Fruit fly (Drosophila melanogaster) whole organism, embryonic: Measurements from ENCODE around the gene Act79B.
A peak's percentile ranks its signal among the peaks of the same experiment; 100 is the strongest.

Experiments
- C15 ChIP-seq: fragments of 200-800 bp; sonication (Bioruptor generic); IDR thresholded peaks from 3 replicates; pipeline ENCODE4 v1.3.6; 2022; ENCODE audit warnings: missing biosample characterization, missing genetic modification characterization
- CG10462 ChIP-seq: fragments of 200-800 bp; sonication (Bioruptor generic); optimal IDR thresholded peaks from 2 replicates; lab custom pipeline; 2016; ENCODE audit warnings: missing biosample characterization, missing genetic modification characterization
- CG11723 ChIP-seq: fragments of 200-800 bp; sonication (Bioruptor generic); optimal IDR thresholded peaks from 2 replicates; lab custom pipeline; 2017; ENCODE audit warnings: missing biosample characterization, mild to moderate bottlenecking, missing genetic modification characterization
- CG14050 ChIP-seq: fragments of 200-800 bp; sonication (Bioruptor generic); IDR thresholded peaks from 3 replicates; pipeline ENCODE4 v1.3.6; 2022; ENCODE audit warnings: missing biosample characterization, missing genetic modification characterization
- CG14441 ChIP-seq: fragments of 200-800 bp; sonication (Bioruptor generic); IDR thresholded peaks from 2 replicates; pipeline ENCODE4 v1.3.6; 2022; ENCODE audit warnings: missing biosample characterization, missing genetic modification characterization
- CG14860 ChIP-seq: fragments of 200-800 bp; sonication (Bioruptor generic); IDR thresholded peaks from 3 replicates; pipeline ENCODE4 v1.3.6; 2022; ENCODE audit warnings: missing biosample characterization, missing genetic modification characterization; ENCODE audit not compliant: partially characterized antibody
- CG16813 ChIP-seq: fragments of 200-800 bp; sonication (Bioruptor generic); IDR thresholded peaks from 3 replicates; pipeline ENCODE4 v1.3.6; 2022; ENCODE audit warnings: missing biosample characterization, missing genetic modification characterization; ENCODE audit not compliant: partially characterized antibody
- CG2120 ChIP-seq: fragments of 200-800 bp; sonication (Bioruptor generic); optimal IDR thresholded peaks from 3 replicates; lab custom pipeline; 2016; ENCODE audit warnings: missing biosample characterization, missing genetic modification characterization
- CG2199 ChIP-seq: fragments of 200-800 bp; sonication (Bioruptor generic); IDR thresholded peaks from 3 replicates; pipeline ENCODE4 v1.3.6; 2022; ENCODE audit warnings: missing biosample characterization, missing genetic modification characterization
- CG2678 ChIP-seq: fragments of 200-800 bp; sonication (Bioruptor generic); optimal IDR thresholded peaks from 3 replicates; lab custom pipeline; 2019; ENCODE audit warnings: missing biosample characterization, mild to moderate bottlenecking, missing genetic modification characterization, moderate library complexity
- CG32772 ChIP-seq: fragments of 200-800 bp; sonication (Bioruptor generic); IDR thresholded peaks from 2 replicates; pipeline ENCODE4 v1.3.6; 2022; ENCODE audit warnings: missing biosample characterization, missing genetic modification characterization
- CG34376 ChIP-seq: fragments of 200-800 bp; sonication (Bioruptor generic); optimal IDR thresholded peaks from 2 replicates; lab custom pipeline; 2018; ENCODE audit warnings: missing biosample characterization, mild to moderate bottlenecking, missing genetic modification characterization
- CG3995 ChIP-seq: fragments of 200-800 bp; sonication (Bioruptor generic); optimal IDR thresholded peaks from 3 replicates; lab custom pipeline; 2016; ENCODE audit warnings: missing biosample characterization, missing genetic modification characterization
- CG6175 ChIP-seq: fragments of 200-800 bp; sonication (Bioruptor generic); IDR thresholded peaks from 3 replicates; pipeline ENCODE4 v1.3.6; 2022; ENCODE audit warnings: missing biosample characterization, missing genetic modification characterization
- CG6654 ChIP-seq: fragments of 200-800 bp; sonication (Bioruptor generic); optimal IDR thresholded peaks from 2 replicates; lab custom pipeline; 2017; ENCODE audit warnings: missing biosample characterization, mild to moderate bottlenecking, missing genetic modification characterization
- CG7839 ChIP-seq: fragments of 200-800 bp; sonication (Bioruptor generic); optimal IDR thresholded peaks from 3 replicates; lab custom pipeline; 2018; ENCODE audit warnings: missing biosample characterization, mild to moderate bottlenecking, missing genetic modification characterization, moderate library complexity
- CG7987 ChIP-seq: fragments of 200-800 bp; sonication (Bioruptor generic); optimal IDR thresholded peaks from 2 replicates; lab custom pipeline; 2018; ENCODE audit warnings: missing biosample characterization, mild to moderate bottlenecking, missing genetic modification characterization, moderate library complexity
- CG8089 ChIP-seq: fragments of 200-800 bp; sonication (Bioruptor generic); optimal IDR thresholded peaks from 3 replicates; lab custom pipeline; 2016; ENCODE audit warnings: missing biosample characterization, missing genetic modification characterization
- CG8765 ChIP-seq: fragments of 200-800 bp; sonication (Bioruptor generic); IDR thresholded peaks from 2 replicates; pipeline ENCODE4 v1.3.6; 2022; ENCODE audit warnings: missing biosample characterization, missing genetic modification characterization
- CG9876 ChIP-seq: fragments of 200-800 bp; sonication (Bioruptor generic); optimal IDR thresholded peaks from 2 replicates; lab custom pipeline; 2016; ENCODE audit warnings: missing biosample characterization, missing genetic modification characterization
- CrebB ChIP-seq: fragments of 200-800 bp; sonication (Bioruptor generic); optimal IDR thresholded peaks from 3 replicates; lab custom pipeline; 2018; ENCODE audit warnings: missing biosample characterization, mild to moderate bottlenecking, missing genetic modification characterization
- Dek ChIP-seq: fragments of 200-800 bp; sonication (Bioruptor generic); optimal IDR thresholded peaks from 3 replicates; lab custom pipeline; 2019; ENCODE audit warnings: missing biosample characterization, mild to moderate bottlenecking, missing genetic modification characterization, moderate library complexity
- Dll ChIP-seq: fragments of 200-800 bp; sonication (Bioruptor generic); IDR thresholded peaks from 4 replicates; pipeline ENCODE4 v1.3.6; 2022; ENCODE audit warnings: missing biosample characterization, missing genetic modification characterization; ENCODE audit not compliant: partially characterized antibody
- Drgx ChIP-seq: fragments of 200-800 bp; sonication (Bioruptor generic); IDR thresholded peaks from 2 replicates; pipeline ENCODE4 v1.3.6; 2022; ENCODE audit warnings: missing biosample characterization, missing genetic modification characterization
- GATAe ChIP-seq: fragments of 200-800 bp; sonication (Bioruptor generic); conservative IDR thresholded peaks from 2 replicates; pipeline ENCODE4 v1.3.6; 2022; ENCODE audit warnings: missing biosample characterization, missing genetic modification characterization
- Hr51 ChIP-seq, 2 experiments: fragments of 200-800 bp; sonication (Bioruptor generic); optimal IDR thresholded peaks; 2 replicates in 1 of 2; 3 replicates in 1 of 2; lab custom pipeline; 2016 to 2018; ENCODE audit warnings: missing biosample characterization in 2 of 2, missing genetic modification characterization in 2 of 2, mild to moderate bottlenecking in 1 of 2, moderate library complexity in 1 of 2
- Max ChIP-seq: fragments of 200-800 bp; sonication (Bioruptor generic); optimal IDR thresholded peaks from 2 replicates; lab custom pipeline; 2016; ENCODE audit warnings: missing biosample characterization, mild to moderate bottlenecking, missing genetic modification characterization
- Med ChIP-seq: fragments of 200-800 bp; sonication (Bioruptor generic); peaks from one replicate; lab custom pipeline; 2016; ENCODE audit warnings: missing biosample characterization, missing genetic modification characterization, mild to moderate bottlenecking, inconsistent platforms, moderate library complexity
- Nf-YA ChIP-seq: fragments of 200-800 bp; sonication (Bioruptor generic); IDR thresholded peaks from 2 replicates; pipeline ENCODE4 v1.3.6; 2022; ENCODE audit warnings: missing biosample characterization, missing genetic modification characterization
- Opbp ChIP-seq: fragments of 200-800 bp; sonication (Bioruptor generic); IDR thresholded peaks from 3 replicates; pipeline ENCODE4 v1.3.6; 2022; ENCODE audit warnings: missing biosample characterization, missing genetic modification characterization; ENCODE audit not compliant: partially characterized antibody
- Trl ChIP-seq, 3 experiments: fragments of >200 bp in 2 of 3; fragments of 200-800 bp in 1 of 3; sonication (Bioruptor generic) in 1 of 3; optimal IDR thresholded peaks; 2 replicates in 1 of 3; 3 replicates in 2 of 3; lab custom pipeline; 2016 to 2017; ENCODE audit warnings: missing biosample characterization in 1 of 3, missing genetic modification characterization in 1 of 3
- ash1 ChIP-seq: fragments of 200-800 bp; sonication (Bioruptor generic); optimal IDR thresholded peaks from 2 replicates; lab custom pipeline; 2018; ENCODE audit warnings: missing biosample characterization, mild to moderate bottlenecking, missing genetic modification characterization
- exex ChIP-seq: fragments of 200-800 bp; sonication (Bioruptor generic); optimal IDR thresholded peaks from 4 replicates; lab custom pipeline; 2018; ENCODE audit warnings: missing biosample characterization, mild to moderate bottlenecking, missing genetic modification characterization, moderate library complexity
- fd102C ChIP-seq: fragments of 200-800 bp; sonication (Bioruptor generic); optimal IDR thresholded peaks from 2 replicates; lab custom pipeline; 2018; ENCODE audit warnings: missing biosample characterization, mild to moderate bottlenecking, missing genetic modification characterization, moderate library complexity
- fd3F ChIP-seq: fragments of 200-800 bp; sonication (Bioruptor generic); optimal IDR thresholded peaks from 2 replicates; lab custom pipeline; 2018; ENCODE audit warnings: missing biosample characterization, mild to moderate bottlenecking, missing genetic modification characterization, moderate library complexity
- jing ChIP-seq: fragments of 200-800 bp; sonication (Bioruptor generic); optimal IDR thresholded peaks from 2 replicates; lab custom pipeline; 2018; ENCODE audit warnings: missing biosample characterization, mild to moderate bottlenecking, missing genetic modification characterization
- nerfin-2 ChIP-seq: fragments of 200-800 bp; sonication (Bioruptor generic); IDR thresholded peaks from 2 replicates; pipeline ENCODE4 v1.3.6; 2022; ENCODE audit warnings: missing biosample characterization, missing genetic modification characterization; ENCODE audit not compliant: partially characterized antibody
- peb ChIP-seq: fragments of 200-800 bp; sonication (Bioruptor generic); IDR thresholded peaks from 2 replicates; pipeline ENCODE4 v1.3.6; 2022; ENCODE audit warnings: missing biosample characterization, missing genetic modification characterization
- psq ChIP-seq: fragments of 200-800 bp; sonication (Bioruptor generic); optimal IDR thresholded peaks from 2 replicates; lab custom pipeline; 2017; ENCODE audit warnings: missing biosample characterization, missing genetic modification characterization
- ro ChIP-seq: fragments of 200-800 bp; sonication (Bioruptor generic); IDR thresholded peaks from 2 replicates; pipeline ENCODE4 v1.3.6; 2022; ENCODE audit warnings: missing biosample characterization, missing genetic modification characterization
- sens ChIP-seq: fragments of 200-800 bp; sonication (Bioruptor generic); peaks from one replicate; lab custom pipeline; 2016; ENCODE audit warnings: missing biosample characterization, missing genetic modification characterization
- sima ChIP-seq: fragments of 200-800 bp; sonication (Bioruptor generic); optimal IDR thresholded peaks from 2 replicates; lab custom pipeline; 2016; ENCODE audit warnings: missing biosample characterization, missing genetic modification characterization
- sob ChIP-seq: fragments of 200-800 bp; sonication (Bioruptor generic); IDR thresholded peaks from 2 replicates; pipeline ENCODE4 v1.3.6; 2022; ENCODE audit warnings: missing biosample characterization, missing genetic modification characterization
- stwl ChIP-seq: fragments of 200-800 bp; sonication (Bioruptor generic); optimal IDR thresholded peaks from 3 replicates; lab custom pipeline; 2018; ENCODE audit warnings: missing biosample characterization, mild to moderate bottlenecking, missing genetic modification characterization, moderate library complexity
- sug ChIP-seq: fragments of 200-800 bp; optimal IDR thresholded peaks from 2 replicates; lab custom pipeline; 2019; ENCODE audit warnings: missing biosample characterization, mild to moderate bottlenecking, missing genetic modification characterization, moderate library complexity
- tgo ChIP-seq: fragments of 200-800 bp; sonication (Bioruptor generic); IDR thresholded peaks from 3 replicates; pipeline ENCODE4 v1.3.6; 2022; ENCODE audit warnings: missing biosample characterization, missing genetic modification characterization
- tll ChIP-seq, 2 experiments: fragments of 200-800 bp in 1 of 2; fragments of >200 bp in 1 of 2; sonication (Bioruptor generic) in 1 of 2; optimal IDR thresholded peaks; 2 replicates each; lab custom pipeline; 2017 to 2019; ENCODE audit warnings: missing biosample characterization in 2 of 2, missing genetic modification characterization in 2 of 2, mild to moderate bottlenecking in 1 of 2, moderate library complexity in 1 of 2
- twi ChIP-seq: fragments of 200-800 bp; optimal IDR thresholded peaks from 2 replicates; lab custom pipeline; 2019; ENCODE audit warnings: missing biosample characterization, mild to moderate bottlenecking, missing genetic modification characterization, moderate library complexity
- wdn ChIP-seq: fragments of 200-800 bp; sonication (Bioruptor generic); IDR thresholded peaks from 2 replicates; pipeline ENCODE4 v1.3.6; 2022; ENCODE audit warnings: missing biosample characterization, missing genetic modification characterization
- wor ChIP-seq: fragments of 200-800 bp; sonication (Bioruptor generic); IDR thresholded peaks from 2 replicates; pipeline ENCODE4 v1.3.6; 2022; ENCODE audit warnings: missing biosample characterization, missing genetic modification characterization

Act79B gene

dm6 chr3L:21971735-21972134, 13.3 kb upstream of the Act79B start, which contains the start of gene P5CS (continued):
- TF ChIP-seq GATAe (peak; percentile 60; the same call in 1 of the 2 replicates), CG32772 (GFP tag; lab: Robert Waterston, UW) (no peak), ro (no peak), wor (GFP tag; lab: Robert Waterston, UW) (no peak), wdn (no peak), CG2199 (GFP tag; lab: Robert Waterston, UW) (no peak), CG14441 (GFP tag; lab: Robert Waterston, UW) (no peak), nerfin-2 (no peak), CG8765 (no peak), CG6175 (GFP tag; lab: Robert Waterston, UW) (peak; percentile 31; the same call in 1 of the 3 replicates), Max (GFP tag; lab: Kevin White, UChicago) (no peak), fd102C (GFP tag; lab: Kevin White, UChicago) (no peak), Nf-YA (GFP tag; lab: Robert Waterston, UW) (no peak), peb (GFP tag; lab: Robert Waterston, UW) (no peak), twi (tag; lab: Kevin White, UChicago) (no peak), psq (GFP tag; lab: Kevin White, UChicago) (no peak), CG11723 (GFP tag; lab: Kevin White, UChicago) (no peak), Trl (optimal IDR thresholded peaks at IDR 0.05; lab: Kevin White, UChicago) (peak; percentile 1 to 14), Trl (GFP tag; optimal IDR thresholded peaks at IDR 0.05; lab: Kevin White, UChicago) (no peak), CG16813 (GFP tag; lab: Robert Waterston, UW) (no peak), fd3F (no peak), C15 (no peak), tll (GFP tag; optimal IDR thresholded peaks at IDR 0.05; lab: Kevin White, UChicago) (no peak), CG9876 (GFP tag; lab: Kevin White, UChicago) (no peak), CG34376 (GFP tag; lab: Kevin White, UChicago) (peak; percentile 47), jing (GFP tag; lab: Kevin White, UChicago) (no peak), Dll (no peak), ash1 (GFP tag; lab: Kevin White, UChicago) (no peak), tgo (no peak)

- TF ChIP-seq CG2678 (tag; lab: Kevin White, UChicago): peak; percentile 32
- TF ChIP-seq stwl: no peak
- no peak for TF ChIP-seq CG8089 (GFP tag; lab: Kevin White, UChicago)
- TF ChIP-seq exex: peak; percentile 55
- no peak for TF ChIP-seq CG14050 (GFP tag; lab: Robert Waterston, UW)
- TF ChIP-seq CG2120 (GFP tag; lab: Kevin White, UChicago): peak; percentile 11
- TF ChIP-seq Dek: no peak
- no peak for TF ChIP-seq CG14860 (GFP tag; lab: Robert Waterston, UW)
- TF ChIP-seq sens: peak; percentile 79
- TF ChIP-seq sima: no peak
- no peak for TF ChIP-seq CrebB (tag; lab: Kevin White, UChicago)
- peak; percentile 70 for TF ChIP-seq Med (GFP tag; lab: Kevin White, UChicago)
- no peak for TF ChIP-seq Hr51 (GFP tag; optimal IDR thresholded peaks at IDR 0.05; lab: Kevin White, UChicago)
- TF ChIP-seq Nf-YA (GFP tag; lab: Robert Waterston, UW): no peak
- peak; percentile 11 for TF ChIP-seq CG7839 (tag; lab: Kevin White, UChicago)
- TF ChIP-seq CG7987: peak; percentile 15
- TF ChIP-seq CG3995 (GFP tag; lab: Kevin White, UChicago): no peak
- no peak for TF ChIP-seq sob (GFP tag; lab: Robert Waterston, UW)
- TF ChIP-seq CG10462: no peak
- TF ChIP-seq Drgx (GFP tag; lab: Robert Waterston, UW): peak; percentile 28; the same call in 1 of the 2 replicates
- TF ChIP-seq CG6654: no peak
- no peak for TF ChIP-seq Opbp (GFP tag; lab: Robert Waterston, UW)
- TF ChIP-seq sug (tag; lab: Kevin White, UChicago): peak; percentile 60
Observed at dm6 chr3L:21972162-21973022, 12.6 kb upstream of the Act79B start.
